Worm (Caenorhabditis elegans): Measurements from ENCODE around the gene srw-44.

srw-44 gene

ce11 chrV:16695499-16695898, 15.4 kb downstream of the srw-44 start:
- TF ChIP-seq snpc-1.1 (tag; optimal IDR thresholded peaks at IDR 0.05; ENCODE audit: insufficient read depth) (no peak), F39B2.1 (GFP tag; IDR thresholded peaks at IDR 0.05) (no peak), C17E4.6 (GFP tag; IDR thresholded peaks at IDR 0.05) (no peak), rec-8 (tag; optimal IDR thresholded peaks at IDR 0.05) (no peak), dpff-1 (tag; optimal IDR thresholded peaks at IDR 0.05) (no peak), ceh-79 (tag; optimal IDR thresholded peaks at IDR 0.05) (no peak), egl-44 (GFP tag; IDR thresholded peaks at IDR 0.05) (no peak)

DNA sequence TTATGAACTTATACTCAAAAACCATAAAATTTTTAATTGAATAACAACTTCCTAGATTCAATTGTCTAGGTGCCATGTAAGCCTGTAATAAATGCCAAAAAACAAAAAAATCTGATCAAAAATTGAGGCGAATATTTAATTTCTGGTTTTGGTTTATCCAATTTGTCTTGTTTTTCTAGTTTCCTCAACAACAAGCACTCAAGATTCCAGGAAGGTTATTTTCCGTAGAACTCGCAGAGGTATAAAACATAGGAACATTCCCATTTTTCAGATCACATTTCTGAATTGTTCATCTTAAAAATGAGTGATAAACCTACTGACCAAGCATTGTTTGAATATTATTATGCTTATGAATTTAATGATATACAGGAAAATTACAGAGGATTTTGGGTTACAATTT, 17.1 kb downstream of the srw-44 start, which contains the start of gene srw-41:
Gene srw-41 (plus strand): TSS at position 301 of the 400 bp plus-strand sequence.
- no peak for TF ChIP-seq ztf-18 (tag; optimal IDR thresholded peaks at IDR 0.05)
- TF ChIP-seq him-1 (tag; optimal IDR thresholded peaks at IDR 0.05) = no peak

ce11 chrV:16699752-16700259, 19.7 kb downstream of the srw-44 start, which contains the start of gene Y70C5C.1:
Gene Y70C5C.1, plus strand, starts transcription at chrV:16700209.
- TF ChIP-seq attf-5 (GFP tag; optimal IDR thresholded peaks at IDR 0.05) (no peak), K11D2.4 (GFP tag; IDR thresholded peaks at IDR 0.05) (no peak), madf-3 (GFP tag; IDR thresholded peaks at IDR 0.05) (0 out of 2 replicates have a peak, but pooled peaks have one; percentile 7), rec-8 (tag; optimal IDR thresholded peaks at IDR 0.05) (no peak), lin-35 (GFP tag; optimal IDR thresholded peaks at IDR 0.05) (no peak)

DNA sequence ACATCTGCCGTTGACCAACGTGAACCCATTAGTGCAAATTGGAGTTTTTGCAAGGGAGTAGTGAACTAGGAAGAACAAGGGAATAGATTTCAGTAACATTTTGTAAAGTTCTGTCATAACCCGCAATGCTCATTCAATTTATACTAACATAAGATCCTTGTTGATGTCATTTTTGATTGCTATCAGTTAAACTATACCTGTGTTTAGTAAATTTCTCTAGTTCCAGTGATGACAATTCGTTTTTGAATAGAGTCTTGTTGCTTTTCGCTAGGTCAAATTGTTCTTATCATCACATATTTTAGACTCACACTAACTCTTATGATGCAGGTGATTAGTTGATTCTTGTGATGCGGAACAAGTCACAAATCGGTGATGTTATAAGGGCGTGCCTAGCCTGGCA, 26.5 kb downstream of the srw-44 start, which contains the start of gene clec-9:
Gene clec-9 (minus strand): TSS at position 101 of the 400 bp plus-strand sequence.
- TF ChIP-seq hlh-12 (tag; optimal IDR thresholded peaks at IDR 0.05) = no peak
- no peak for TF ChIP-seq lsl-1 (GFP tag; optimal IDR thresholded peaks at IDR 0.05)

DNA sequence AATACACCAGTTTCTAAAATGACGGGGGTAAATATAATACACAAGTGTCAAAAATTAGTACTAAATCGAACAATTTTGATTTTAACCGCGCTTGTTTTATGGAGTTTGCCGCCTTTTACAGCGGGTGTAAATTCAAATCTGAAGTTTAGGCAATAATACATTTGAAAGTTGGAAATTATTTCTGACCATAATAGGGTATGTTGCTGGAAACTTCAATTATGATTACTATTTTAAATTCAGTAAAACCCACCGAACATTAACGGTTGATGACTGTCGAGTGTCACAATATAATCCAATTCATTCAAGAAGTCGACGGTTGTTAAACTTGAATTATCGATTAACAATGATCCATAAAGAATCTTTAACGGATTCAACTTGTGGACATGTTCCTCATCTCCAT, 33.7 kb downstream of the srw-44 start:
- TF ChIP-seq bed-1 (GFP tag; IDR thresholded peaks at IDR 0.05) = no peak
- no peak for TF ChIP-seq madf-3 (GFP tag; IDR thresholded peaks at IDR 0.05)
- no peak for TF ChIP-seq lsy-27 (tag; optimal IDR thresholded peaks at IDR 0.05; ENCODE audit: borderline replicate concordance, insufficient read depth)
- TF ChIP-seq zfh-2 (GFP tag; conservative IDR thresholded peaks at IDR 0.05) = no peak
- no peak for TF ChIP-seq K11D2.4 (GFP tag; IDR thresholded peaks at IDR 0.05)
- TF ChIP-seq snpc-1.3 (tag; optimal IDR thresholded peaks at IDR 0.05; ENCODE audit: insufficient read depth) = no peak
- no peak for TF ChIP-seq B0261.1 (tag; optimal IDR thresholded peaks at IDR 0.05)
- TF ChIP-seq tbp1 (GFP tag; optimal IDR thresholded peaks at IDR 0.05) = no peak
- TF ChIP-seq lin-40 (tag; optimal IDR thresholded peaks at IDR 0.05) = no peak
- TF ChIP-seq Y95B8A.8 (GFP tag; IDR thresholded peaks at IDR 0.05) = no peak
- no peak for TF ChIP-seq madf-10 (tag; optimal IDR thresholded peaks at IDR 0.05)
- TF ChIP-seq attf-5 (GFP tag; optimal IDR thresholded peaks at IDR 0.05) = no peak
- no peak for TF ChIP-seq sptf-2 (GFP tag; optimal IDR thresholded peaks at IDR 0.05)
- TF ChIP-seq hlh-12 (tag; optimal IDR thresholded peaks at IDR 0.05) = no peak
- TF ChIP-seq lag-1 (GFP tag; IDR thresholded peaks at IDR 0.05) = no peak
- TF ChIP-seq F49E8.2 (tag; optimal IDR thresholded peaks at IDR 0.05; ENCODE audit: insufficient read depth) = no peak
- no peak for TF ChIP-seq zim-3 (tag; optimal IDR thresholded peaks at IDR 0.05)
- no peak for TF ChIP-seq snpc-1.1 (tag; optimal IDR thresholded peaks at IDR 0.05; ENCODE audit: insufficient read depth)
- TF ChIP-seq ztf-3 (GFP tag; optimal IDR thresholded peaks at IDR 0.05) = no peak
